Fruit fly (Drosophila melanogaster) whole organism, embryonic: ENCODE results near the gene mats.

Experiments
- Awh ChIP-seq: fragments of 200-800 bp; sonication (Bioruptor generic); IDR thresholded peaks from 2 replicates; pipeline ENCODE4, ENCODE4 v1.3.6; 2022; ENCODE audit warnings: missing biosample characterization, missing genetic modification characterization
- CG1024 ChIP-seq: fragments of 200-800 bp; sonication (Bioruptor generic); IDR thresholded peaks from 2 replicates; pipeline ENCODE4 v1.3.6; 2022; ENCODE audit warnings: missing biosample characterization, missing genetic modification characterization
- CG10321 ChIP-seq: fragments of 200-800 bp; sonication (Bioruptor generic); IDR thresholded peaks from 2 replicates; pipeline ENCODE4 v1.3.6; 2022; ENCODE audit warnings: missing biosample characterization, missing genetic modification characterization
- CG10366 ChIP-seq: fragments of 200-800 bp; sonication (Bioruptor generic); IDR thresholded peaks from 2 replicates; pipeline ENCODE4 v1.3.6; 2022; ENCODE audit warnings: missing biosample characterization, missing genetic modification characterization
- CG11560 ChIP-seq: fragments of 200-800 bp; sonication (Bioruptor generic); IDR thresholded peaks from 3 replicates; pipeline ENCODE4 v1.3.6; 2022; ENCODE audit warnings: missing biosample characterization, missing genetic modification characterization
- CG12299 ChIP-seq: fragments of 200-800 bp; sonication (Bioruptor generic); optimal IDR thresholded peaks from 2 replicates; lab custom pipeline; 2018; ENCODE audit warnings: missing biosample characterization, mild to moderate bottlenecking, missing genetic modification characterization
- CG12659 ChIP-seq: fragments of 200-800 bp; sonication (Bioruptor generic); optimal IDR thresholded peaks from 3 replicates; lab custom pipeline; 2017; ENCODE audit warnings: mild to moderate bottlenecking, missing biosample characterization, missing genetic modification reagents, missing genetic modification characterization
- CG12942 ChIP-seq: fragments of 200-800 bp; sonication (Bioruptor generic); optimal IDR thresholded peaks from 3 replicates; lab custom pipeline; 2016; ENCODE audit warnings: missing biosample characterization, missing genetic modification characterization
- CG13296 ChIP-seq: fragments of 200-800 bp; sonication (Bioruptor generic); optimal IDR thresholded peaks from 3 replicates; lab custom pipeline; 2018; ENCODE audit warnings: missing biosample characterization, mild to moderate bottlenecking, missing genetic modification characterization
- CG13775 ChIP-seq: fragments of 200-800 bp; sonication (Bioruptor generic); optimal IDR thresholded peaks from 3 replicates; lab custom pipeline; 2017; ENCODE audit warnings: missing biosample characterization, mild to moderate bottlenecking, missing genetic modification characterization
- CG14667 ChIP-seq: fragments of 200-800 bp; sonication (Bioruptor generic); IDR thresholded peaks from 2 replicates; pipeline ENCODE4 v1.3.6; 2022; ENCODE audit warnings: missing biosample characterization, missing genetic modification characterization
- CG15514 ChIP-seq: fragments of 200-800 bp; sonication (Bioruptor generic); optimal IDR thresholded peaks from 3 replicates; lab custom pipeline; 2017; ENCODE audit warnings: missing biosample characterization, missing genetic modification characterization, mild to moderate bottlenecking, moderate library complexity, missing genetic modification reagents
- CG17361 ChIP-seq: fragments of 200-800 bp; sonication (Bioruptor generic); IDR thresholded peaks from 3 replicates; pipeline ENCODE4 v1.3.6; 2022; ENCODE audit warnings: missing biosample characterization, missing genetic modification characterization
- CG17912 ChIP-seq: fragments of 200-800 bp; sonication (Bioruptor generic); optimal IDR thresholded peaks from 2 replicates; lab custom pipeline; 2018; ENCODE audit warnings: missing biosample characterization, mild to moderate bottlenecking, missing genetic modification characterization
- CG1832 ChIP-seq: fragments of 200-800 bp; sonication (Bioruptor generic); optimal IDR thresholded peaks from 2 replicates; lab custom pipeline; 2017; ENCODE audit warnings: missing biosample characterization, mild to moderate bottlenecking, missing genetic modification characterization, inconsistent platforms
- CG2129 ChIP-seq: fragments of 200-800 bp; sonication (Bioruptor generic); IDR thresholded peaks from 2 replicates; pipeline ENCODE4 v1.3.6; 2022; ENCODE audit warnings: missing biosample characterization, missing genetic modification characterization; ENCODE audit not compliant: partially characterized antibody
- CG4424 ChIP-seq: fragments of 200-800 bp; sonication (Bioruptor generic); optimal IDR thresholded peaks from 3 replicates; lab custom pipeline; 2016; ENCODE audit warnings: missing biosample characterization, missing genetic modification characterization
- CG4730 ChIP-seq: fragments of 200-800 bp; sonication (Bioruptor generic); IDR thresholded peaks from 2 replicates; pipeline ENCODE4 v1.3.6; 2022; ENCODE audit warnings: missing biosample characterization, missing genetic modification characterization
- CG6854 ChIP-seq: fragments of 200-800 bp; sonication (Bioruptor generic); optimal IDR thresholded peaks from 3 replicates; lab custom pipeline; 2017; ENCODE audit warnings: missing biosample characterization, mild to moderate bottlenecking, missing genetic modification characterization
- Camta ChIP-seq: fragments of 200-800 bp; sonication (Bioruptor generic); optimal IDR thresholded peaks from 2 replicates; lab custom pipeline; 2016; ENCODE audit warnings: missing biosample characterization, missing genetic modification characterization
- D19B ChIP-seq: fragments of 200-800 bp; sonication (Bioruptor generic); optimal IDR thresholded peaks from 2 replicates; lab custom pipeline; 2017; ENCODE audit warnings: missing biosample characterization, mild to moderate bottlenecking, missing genetic modification characterization
- ERR ChIP-seq: fragments of 200-800 bp; sonication (Bioruptor generic); optimal IDR thresholded peaks from 2 replicates; lab custom pipeline; 2016; ENCODE audit warnings: missing biosample characterization, missing genetic modification characterization
- Ets65A ChIP-seq: fragments of 200-800 bp; sonication (Bioruptor generic); peaks from one replicate; lab custom pipeline; 2016; ENCODE audit warnings: missing biosample characterization, missing genetic modification characterization
- Fer2 ChIP-seq: fragments of 200-800 bp; sonication (Bioruptor generic); optimal IDR thresholded peaks from 2 replicates; lab custom pipeline; 2018; ENCODE audit warnings: missing biosample characterization, mild to moderate bottlenecking, missing genetic modification characterization, moderate library complexity
- Gug ChIP-seq: fragments of 200-800 bp; sonication (Bioruptor generic); IDR thresholded peaks from 4 replicates; pipeline ENCODE4 v1.3.6; 2022; ENCODE audit warnings: missing biosample characterization, missing genetic modification characterization
- HmgD ChIP-seq: fragments of 200-800 bp; sonication (Bioruptor generic); optimal IDR thresholded peaks from 3 replicates; lab custom pipeline; 2016; ENCODE audit warnings: missing biosample characterization, missing genetic modification characterization
- MESR4 ChIP-seq: fragments of 200-800 bp; sonication (Bioruptor generic); optimal IDR thresholded peaks from 2 replicates; lab custom pipeline; 2018; ENCODE audit warnings: missing biosample characterization, mild to moderate bottlenecking, missing genetic modification characterization, moderate library complexity
- Nf-YA ChIP-seq: fragments of 200-800 bp; sonication (Bioruptor generic); IDR thresholded peaks from 2 replicates; pipeline ENCODE4 v1.3.6; 2022; ENCODE audit warnings: missing biosample characterization, missing genetic modification characterization
- NfI ChIP-seq: fragments of 200-800 bp; sonication (Bioruptor generic); optimal IDR thresholded peaks from 3 replicates; lab custom pipeline; 2018; ENCODE audit warnings: missing biosample characterization, mild to moderate bottlenecking, missing genetic modification characterization, moderate library complexity
- Optix ChIP-seq: fragments of 200-800 bp; sonication (Bioruptor generic); IDR thresholded peaks from 3 replicates; pipeline ENCODE4 v1.3.6; 2022; ENCODE audit warnings: missing biosample characterization, missing genetic modification characterization
- Sry-δ ChIP-seq: fragments of 200-800 bp; sonication (Bioruptor generic); optimal IDR thresholded peaks from 2 replicates; lab custom pipeline; 2016; ENCODE audit warnings: missing biosample characterization, missing genetic modification characterization
- ap ChIP-seq: fragments of 200-800 bp; sonication (Bioruptor generic); IDR thresholded peaks from 2 replicates; pipeline ENCODE4 v1.3.6; 2022; ENCODE audit warnings: missing biosample characterization, missing genetic modification characterization
- ase ChIP-seq: fragments of 200-800 bp; sonication (Bioruptor generic); IDR thresholded peaks from 3 replicates; pipeline ENCODE4 v1.3.6; 2022; ENCODE audit warnings: missing biosample characterization, missing genetic modification characterization
- caup ChIP-seq: fragments of 200-800 bp; sonication (Bioruptor generic); optimal IDR thresholded peaks from 3 replicates; lab custom pipeline; 2017; ENCODE audit warnings: missing biosample characterization, mild to moderate bottlenecking, missing genetic modification characterization, moderate library complexity; ENCODE audit not compliant: severe bottlenecking
- chinmo ChIP-seq: fragments of 200-800 bp; sonication (Bioruptor generic); IDR thresholded peaks from 4 replicates; pipeline ENCODE4 v1.3.6; 2022; ENCODE audit warnings: missing biosample characterization, missing genetic modification characterization; ENCODE audit not compliant: partially characterized antibody
- cwo ChIP-seq: fragments of 200-800 bp; sonication (Bioruptor generic); optimal IDR thresholded peaks from 3 replicates; lab custom pipeline; 2017; ENCODE audit warnings: missing biosample characterization, missing genetic modification characterization, mild to moderate bottlenecking, moderate library complexity, missing genetic modification reagents
- dpn ChIP-seq, 2 experiments: fragments of 200-800 bp; sonication (Bioruptor generic); optimal IDR thresholded peaks; 3 replicates each; lab custom pipeline; 2016; ENCODE audit warnings: missing biosample characterization in 2 of 2, missing genetic modification characterization in 2 of 2
- esg ChIP-seq: fragments of 200-800 bp; sonication (Bioruptor generic); conservative IDR thresholded peaks from 2 replicates; pipeline ENCODE4 v1.3.6; 2022; ENCODE audit warnings: missing biosample characterization, missing genetic modification characterization
- ewg ChIP-seq: fragments of 200-800 bp; sonication (Bioruptor generic); optimal IDR thresholded peaks from 3 replicates; lab custom pipeline; 2017; ENCODE audit warnings: mild to moderate bottlenecking, missing biosample characterization, missing genetic modification reagents, missing genetic modification characterization
- ftz-f1 ChIP-seq: fragments of 200-800 bp; sonication (Bioruptor generic); optimal IDR thresholded peaks from 2 replicates; lab custom pipeline; 2016; ENCODE audit warnings: missing biosample characterization, missing genetic modification characterization
- gro ChIP-seq: fragments of 200-800 bp; sonication (Bioruptor generic); optimal IDR thresholded peaks from 2 replicates; lab custom pipeline; 2016; ENCODE audit warnings: missing biosample characterization, missing genetic modification characterization
- gt ChIP-seq: fragments of 200-800 bp; sonication (Bioruptor generic); IDR thresholded peaks from 2 replicates; pipeline ENCODE4 v1.3.6; 2022; ENCODE audit warnings: missing biosample characterization, missing genetic modification characterization
- insv ChIP-seq, 2 experiments: fragments of 200-800 bp; sonication (Bioruptor generic); optimal IDR thresholded peaks; 3 replicates each; lab custom pipeline; 2016 to 2018; ENCODE audit warnings: missing biosample characterization in 2 of 2, missing genetic modification characterization in 2 of 2
- pan ChIP-seq, 4 experiments: fragments of >200 bp in 3 of 4; fragments of 200-800 bp in 1 of 4; sonication (Bioruptor generic) in 1 of 4; optimal IDR thresholded peaks in 3 of 4; IDR thresholded peaks in 1 of 4; 2 replicates each; pipeline versions ENCODE4 v1.3.6 to Lab custom; 2017 to 2022; ENCODE audit warnings: missing biosample characterization in 2 of 4, missing genetic modification characterization in 2 of 4, mixed read lengths in 1 of 4
- ro ChIP-seq: fragments of 200-800 bp; sonication (Bioruptor generic); IDR thresholded peaks from 2 replicates; pipeline ENCODE4 v1.3.6; 2022; ENCODE audit warnings: missing biosample characterization, missing genetic modification characterization
- sens ChIP-seq: fragments of 200-800 bp; sonication (Bioruptor generic); peaks from one replicate; lab custom pipeline; 2016; ENCODE audit warnings: missing biosample characterization, missing genetic modification characterization
- sens-2 ChIP-seq: fragments of 200-800 bp; sonication (Bioruptor generic); IDR thresholded peaks from 2 replicates; pipeline ENCODE4 v1.3.6; 2022; ENCODE audit warnings: missing biosample characterization, missing genetic modification characterization
- tio ChIP-seq: fragments of 200-800 bp; sonication (Bioruptor generic); optimal IDR thresholded peaks from 2 replicates; lab custom pipeline; 2017; ENCODE audit warnings: missing biosample characterization, missing genetic modification characterization, inconsistent platforms
- toy ChIP-seq: fragments of 200-800 bp; sonication (Bioruptor generic); IDR thresholded peaks from 2 replicates; pipeline ENCODE4 v1.3.6; 2022; ENCODE audit warnings: missing biosample characterization, missing genetic modification characterization
- zen2 ChIP-seq: fragments of 200-800 bp; sonication (Bioruptor generic); IDR thresholded peaks from 3 replicates; pipeline ENCODE4 v1.3.6; 2022; ENCODE audit warnings: missing biosample characterization, missing genetic modification characterization; ENCODE audit not compliant: partially characterized antibody
- zfh2 ChIP-seq: fragments of 200-800 bp; sonication (Bioruptor generic); optimal IDR thresholded peaks from 2 replicates; lab custom pipeline; 2016; ENCODE audit warnings: missing biosample characterization, missing genetic modification characterization

Gene mats

dm6 chr3R:22420911-22421310 is at the start of gene mats, which contains the start of gene Nop56 (continued):
- TF ChIP-seq CG10366 (GFP tag; lab: Robert Waterston, UW) (no peak), CG12299 (tag; lab: Kevin White, UChicago) (peak; percentile 28), ase (GFP tag; lab: Robert Waterston, UW) (no peak), ftz-f1 (GFP tag; lab: Kevin White, UChicago) (peak; percentile 45), ap (GFP tag; lab: Robert Waterston, UW) (no peak), CG10321 (GFP tag; lab: Robert Waterston, UW) (peak; percentile 94), CG1832 (GFP tag; lab: Kevin White, UChicago) (peak; percentile 33), ERR (GFP tag; lab: Kevin White, UChicago) (no peak), insv (GFP tag; optimal IDR thresholded peaks at IDR 0.05; lab: Kevin White, UChicago) (peak in 1 of 2 experiments; percentile 55), tio (GFP tag; lab: Kevin White, UChicago) (no peak), MESR4 (GFP tag; lab: Kevin White, UChicago) (peak; percentile 95), CG12659 (GFP tag; lab: Kevin White, UChicago) (peak; percentile 72), ewg (GFP tag; lab: Kevin White, UChicago) (no peak), cwo (GFP tag; lab: Kevin White, UChicago) (peak; percentile 63), CG13775 (GFP tag; lab: Kevin White, UChicago) (no peak), zfh2 (GFP tag; lab: Kevin White, UChicago) (no peak), CG15514 (GFP tag; lab: Kevin White, UChicago) (peak; percentile 73), HmgD (GFP tag; lab: Kevin White, UChicago) (no peak), CG4424 (GFP tag; lab: Kevin White, UChicago) (no peak), gt (GFP tag; lab: Robert Waterston, UW) (no peak), D19B (no peak), CG17361 (GFP tag; lab: Robert Waterston, UW) (no peak), gro (GFP tag; lab: Kevin White, UChicago) (peak; percentile 30), sens-2 (GFP tag; lab: Robert Waterston, UW) (no peak), ro (no peak), esg (no peak), CG2129 (GFP tag; lab: Robert Waterston, UW) (no peak), toy (GFP tag; lab: Robert Waterston, UW) (no peak), CG14667 (GFP tag; lab: Robert Waterston, UW) (no peak), chinmo (GFP tag; lab: Robert Waterston, UW) (0 out of 4 replicates have a peak, but pooled peaks have one; percentile 75), Gug (no peak), NfI (GFP tag; lab: Kevin White, UChicago) (peak; percentile 21), Nf-YA (GFP tag; lab: Robert Waterston, UW) (no peak), zen2 (GFP tag; lab: Robert Waterston, UW) (no peak), CG6854 (GFP tag; lab: Kevin White, UChicago) (no peak), Optix (GFP tag; lab: Robert Waterston, UW) (no peak), Camta (GFP tag; lab: Kevin White, UChicago) (no peak), Fer2 (tag; lab: Kevin White, UChicago) (no peak), CG17912 (GFP tag; lab: Kevin White, UChicago) (peak; percentile 44), sens (GFP tag; lab: Kevin White, UChicago) (peak; percentile 74), CG4730 (GFP tag; lab: Robert Waterston, UW) (no peak), CG13296 (no peak), Ets65A (GFP tag; lab: Kevin White, UChicago) (no peak), pan (optimal IDR thresholded peaks at IDR 0.05; lab: Kevin White, UChicago) (no peak), pan (GFP tag; optimal IDR thresholded peaks at IDR 0.05 in 1 of 2, IDR thresholded peaks at IDR 0.05 in 1 of 2) (no peak), CG11560 (no peak), Sry-δ (GFP tag; lab: Kevin White, UChicago) (peak; percentile 30), CG1024 (GFP tag; lab: Robert Waterston, UW) (no peak), dpn (GFP tag; optimal IDR thresholded peaks at IDR 0.05; lab: Kevin White, UChicago) (no peak), caup (GFP tag; lab: Kevin White, UChicago) (peak; percentile 33), CG12942 (GFP tag; lab: Kevin White, UChicago) (no peak), Awh (GFP tag; lab: Robert Waterston, UW) (no peak)
